Comparison of ENCODE assay signal across 6 worm cellular contexts in genomic region chrIII:5129261-5129660, ce11.
TF ChIP-seq lines count a peak whose summit lies in the region.

No protein-coding gene starts in this region.

TF ChIP-seq in whole organism, L1 larva, 84 proteins besides CTCF, POLR2A, EP300 and RAD21:
- peak; percentile 26 for TF ChIP-seq lin-14 (GFP tag; optimal IDR thresholded peaks at IDR 0.05; lab: Kevin White, UChicago)
- peak; percentile 100 for TF ChIP-seq tbx-2 (tag; optimal IDR thresholded peaks at IDR 0.05; lab: Kevin White, UChicago)
- no peak for TF ChIP-seq xbp-1 (tag; optimal IDR thresholded peaks at IDR 0.05; lab: Kevin White, UChicago)
- TF ChIP-seq lsy-2 (tag; optimal IDR thresholded peaks at IDR 0.05; lab: Kevin White, UChicago) = peak in 1 of 2 experiments; percentile 23
- peak in 1 of 3 experiments; percentile 28 for TF ChIP-seq ceh-82 (tag; optimal IDR thresholded peaks at IDR 0.05; lab: Kevin White, UChicago)
- no peak for TF ChIP-seq nhr-90 (tag; optimal IDR thresholded peaks at IDR 0.05; lab: Kevin White, UChicago; ENCODE audit: poor library complexity)
- TF ChIP-seq fkh-4 (tag; optimal IDR thresholded peaks at IDR 0.05; lab: Kevin White, UChicago; ENCODE audit: borderline replicate concordance) = no peak
- TF ChIP-seq nhr-77 (tag; optimal IDR thresholded peaks at IDR 0.05; lab: Kevin White, UChicago) = peak; percentile 64
- no peak for TF ChIP-seq lir-3 (tag; optimal IDR thresholded peaks at IDR 0.05; lab: Kevin White, UChicago; ENCODE audit: poor library complexity)
- peak; percentile 17 for TF ChIP-seq nhr-71 (tag; optimal IDR thresholded peaks at IDR 0.05; lab: Kevin White, UChicago)
- no peak for TF ChIP-seq F16B12.6 (tag; optimal IDR thresholded peaks at IDR 0.05; lab: Kevin White, UChicago)
- TF ChIP-seq pax-3 (tag; optimal IDR thresholded peaks at IDR 0.05; lab: Kevin White, UChicago) = no peak
- TF ChIP-seq snpc-4 (tag; optimal IDR thresholded peaks at IDR 0.05; lab: Kevin White, UChicago) = no peak
- no peak for TF ChIP-seq unc-130 (tag; optimal IDR thresholded peaks at IDR 0.05; lab: Kevin White, UChicago)

TF ChIP-seq in whole organism, L2 larva, 48 proteins besides CTCF, POLR2A, EP300 and RAD21:
- TF ChIP-seq unc-55 (GFP tag; optimal IDR thresholded peaks at IDR 0.05; lab: Kevin White, UChicago) (no peak), nhr-129 (tag; optimal IDR thresholded peaks at IDR 0.05; lab: Kevin White, UChicago) (peak; percentile 43), nhr-25 (tag; optimal IDR thresholded peaks at IDR 0.05; lab: Kevin White, UChicago) (no peak), crh-2 (tag; optimal IDR thresholded peaks at IDR 0.05; lab: Kevin White, UChicago) (no peak), zag-1 (tag; optimal IDR thresholded peaks at IDR 0.05; lab: Kevin White, UChicago) (no peak), unc-39 (tag; optimal IDR thresholded peaks at IDR 0.05; lab: Kevin White, UChicago) (no peak), ceh-82 (tag; optimal IDR thresholded peaks at IDR 0.05; lab: Kevin White, UChicago) (no peak), Y55F3AM.14 (GFP tag; optimal IDR thresholded peaks at IDR 0.05; lab: Kevin White, UChicago) (no peak), nhr-77 (tag; optimal IDR thresholded peaks at IDR 0.05; lab: Kevin White, UChicago) (no peak), lsy-2 (tag; optimal IDR thresholded peaks at IDR 0.05; lab: Kevin White, UChicago) (no peak), F13H6.1 (tag; optimal IDR thresholded peaks at IDR 0.05; lab: Kevin White, UChicago) (peak; percentile 49)
TF ChIP-seq in whole organism, L2 larva: peak in this region for 2.

TF ChIP-seq in whole organism, L3 larva, 47 proteins besides CTCF, POLR2A, EP300 and RAD21:
- peak; percentile 80 for TF ChIP-seq tbx-2 (tag; optimal IDR thresholded peaks at IDR 0.05; lab: Kevin White, UChicago)
- no peak for TF ChIP-seq nhr-11 (tag; optimal IDR thresholded peaks at IDR 0.05; lab: Kevin White, UChicago)
- peak; percentile 84 for TF ChIP-seq pha-4 (tag; optimal IDR thresholded peaks at IDR 0.05; lab: Kevin White, UChicago)

TF ChIP-seq in whole organism, L4 larva, 104 proteins besides CTCF, POLR2A, EP300 and RAD21:
- no peak for TF ChIP-seq ceh-62 (tag; optimal IDR thresholded peaks at IDR 0.05; lab: Kevin White, UChicago)
- no peak for TF ChIP-seq F10B5.3 (tag; optimal IDR thresholded peaks at IDR 0.05; lab: Kevin White, UChicago)
- 0 out of 2 replicates have a peak, but pooled peaks have one; percentile 8 for TF ChIP-seq set-16 (GFP tag; IDR thresholded peaks at IDR 0.05; lab: Robert Waterston, UW)
- TF ChIP-seq daf-16 (GFP tag; optimal IDR thresholded peaks at IDR 0.05; lab: Kevin White, UChicago) = no peak
- TF ChIP-seq daf-16 (tag; optimal IDR thresholded peaks at IDR 0.05; lab: Kevin White, UChicago) = no peak
- TF ChIP-seq F44E2.7 (GFP tag; IDR thresholded peaks at IDR 0.05; lab: Robert Waterston, UW) = no peak
- TF ChIP-seq gei-8 (GFP tag; optimal IDR thresholded peaks at IDR 0.05; lab: Kevin White, UChicago) = no peak
- TF ChIP-seq unc-62 (GFP tag; optimal IDR thresholded peaks at IDR 0.05 in 1 of 2; lab: Kevin White, UChicago) = peak in 1 of 2 experiments; percentile 35
- TF ChIP-seq unc-62 (tag; optimal IDR thresholded peaks at IDR 0.05; lab: Kevin White, UChicago) = no peak

TF ChIP-seq in whole organism, late embryonic, 69 proteins besides CTCF, POLR2A, EP300 and RAD21:
- TF ChIP-seq unc-42 (tag; optimal IDR thresholded peaks at IDR 0.05; lab: Kevin White, UChicago) (no peak), tbx-2 (tag; optimal IDR thresholded peaks at IDR 0.05; lab: Kevin White, UChicago) (peak; percentile 97), F13H6.1 (tag; optimal IDR thresholded peaks at IDR 0.05; lab: Kevin White, UChicago) (peak; percentile 6), ceh-22 (tag; optimal IDR thresholded peaks at IDR 0.05; lab: Kevin White, UChicago) (peak; percentile 20), ets-4 (tag; optimal IDR thresholded peaks at IDR 0.05; lab: Kevin White, UChicago) (peak; percentile 43), pqm-1 (tag; optimal IDR thresholded peaks at IDR 0.05; lab: Kevin White, UChicago) (no peak), ceh-18 (tag; optimal IDR thresholded peaks at IDR 0.05; lab: Kevin White, UChicago) (peak; percentile 61)

TF ChIP-seq in whole organism, young adult, 124 proteins besides CTCF, POLR2A, EP300 and RAD21:
- no peak for TF ChIP-seq K12H6.12 (tag; optimal IDR thresholded peaks at IDR 0.05; lab: Kevin White, UChicago)
- TF ChIP-seq nfyb-1 (GFP tag; IDR thresholded peaks at IDR 0.05; lab: Robert Waterston, UW) = 0 out of 2 replicates have a peak, but pooled peaks have one; percentile 20
- no peak for TF ChIP-seq hsf-1 (GFP tag; IDR thresholded peaks at IDR 0.05; lab: Robert Waterston, UW)
- no peak for TF ChIP-seq ztf-26 (tag; optimal IDR thresholded peaks at IDR 0.05; lab: Kevin White, UChicago)
- peak; percentile 52 for TF ChIP-seq zfh-2 (GFP tag; conservative IDR thresholded peaks at IDR 0.05; lab: Robert Waterston, UW)
- TF ChIP-seq nhr-120 (GFP tag; IDR thresholded peaks at IDR 0.05; lab: Robert Waterston, UW) = 0 out of 2 replicates have a peak, but pooled peaks have one; percentile 73
